Worm (Caenorhabditis elegans): ENCODE data around the gene C09F12.3.

DNA sequence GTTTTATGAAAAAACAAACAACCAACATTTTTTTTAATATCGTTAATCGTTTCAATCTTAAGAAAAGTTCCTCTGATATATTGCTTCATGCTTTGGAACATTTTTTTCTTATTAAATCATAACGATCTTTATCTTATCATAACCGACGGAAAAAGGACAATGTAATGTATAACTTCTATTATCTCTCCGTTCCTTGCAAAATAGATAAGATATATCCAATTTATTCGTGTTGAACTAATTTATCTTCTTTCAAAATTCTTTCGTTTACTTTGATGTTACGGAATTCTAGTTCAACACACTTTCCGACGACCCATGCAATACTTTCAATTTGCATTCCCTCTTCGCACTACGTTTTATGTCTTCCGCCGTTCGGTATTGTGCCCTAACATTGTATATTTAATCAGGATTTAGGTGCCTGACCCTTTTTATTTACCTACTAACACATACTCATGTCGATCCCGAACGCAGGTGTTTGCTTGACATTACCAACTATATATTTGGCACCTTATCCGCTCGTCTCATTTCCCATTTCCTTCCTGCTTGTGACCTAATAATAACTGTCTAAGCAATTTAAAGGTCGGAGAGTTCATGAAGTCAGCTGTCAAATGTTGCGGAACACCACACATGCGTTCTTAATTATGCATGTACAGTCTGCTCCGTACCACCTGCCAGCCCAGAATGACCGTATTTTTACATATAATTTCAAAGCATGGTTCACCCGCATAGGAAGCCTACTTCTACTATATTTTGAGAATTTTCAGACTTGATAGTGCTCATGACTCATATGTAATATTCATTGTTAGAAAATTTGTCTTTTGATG is 51.1 kb downstream of the C09F12.3 start:
- no peak for TF ChIP-seq nhr-237 (tag; optimal IDR thresholded peaks at IDR 0.05)
- TF ChIP-seq elt-3 (tag; optimal IDR thresholded peaks at IDR 0.05), result peak in 1 of 3 experiments; percentile 85
- no peak for TF ChIP-seq nhr-12 (tag; optimal IDR thresholded peaks at IDR 0.05)
- TF ChIP-seq lin-39 (tag; optimal IDR thresholded peaks at IDR 0.05), result no peak
- TF ChIP-seq nhr-28 (tag; optimal IDR thresholded peaks at IDR 0.05), result no peak
- TF ChIP-seq nfya-1 (tag; optimal IDR thresholded peaks at IDR 0.05; ENCODE audit: insufficient read depth), result no peak
- TF ChIP-seq nhr-67 (tag; optimal IDR thresholded peaks at IDR 0.05), result no peak
- TF ChIP-seq pha-4 (tag; optimal IDR thresholded peaks at IDR 0.05), result peak; percentile 5
- TF ChIP-seq fkh-2 (tag; optimal IDR thresholded peaks at IDR 0.05), result no peak
- TF ChIP-seq jun-1 (tag; optimal IDR thresholded peaks at IDR 0.05), result no peak

Measured in whole organism, L3 larva.